Fruit fly (Drosophila melanogaster) whole organism, adult: Measurements from ENCODE around the gene CG9135.
A peak's percentile ranks its signal among the peaks of the same experiment; 100 is the strongest.

Experiments used
- CG11617 ChIP-seq: fragments of 200-800 bp; sonication (Bioruptor generic); optimal IDR thresholded peaks from 2 replicates; lab custom pipeline; 2017; ENCODE audit warnings: mild to moderate bottlenecking, missing biosample characterization, missing genetic modification reagents, missing genetic modification characterization
- CG12768 ChIP-seq: fragments of 200-800 bp; sonication (Bioruptor generic); optimal IDR thresholded peaks from 2 replicates; lab custom pipeline; 2017; ENCODE audit warnings: missing biosample characterization, missing genetic modification characterization, mild to moderate bottlenecking, moderate library complexity, missing genetic modification reagents
- CG14711 ChIP-seq: fragments of 200-800 bp; sonication (Bioruptor generic); optimal IDR thresholded peaks from 2 replicates; lab custom pipeline; 2018; ENCODE audit warnings: missing biosample characterization, mild to moderate bottlenecking, missing genetic modification characterization, moderate library complexity
- CG1620 ChIP-seq: fragments of 200-800 bp; sonication (Bioruptor generic); optimal IDR thresholded peaks from 2 replicates; lab custom pipeline; 2016; ENCODE audit warnings: missing biosample characterization, missing genetic modification characterization
- CG33017 ChIP-seq: fragments of 200-800 bp; sonication (Bioruptor generic); optimal IDR thresholded peaks from 2 replicates; lab custom pipeline; 2018; ENCODE audit warnings: missing biosample characterization, mild to moderate bottlenecking, missing genetic modification characterization, moderate library complexity
- CG5204 ChIP-seq: fragments of 200-800 bp; sonication (Bioruptor generic); optimal IDR thresholded peaks from 2 replicates; lab custom pipeline; 2016; ENCODE audit warnings: missing biosample characterization, missing genetic modification characterization
- CG7045 ChIP-seq: fragments of 200-800 bp; sonication (Bioruptor generic); optimal IDR thresholded peaks from 2 replicates; lab custom pipeline; 2017; ENCODE audit warnings: missing biosample characterization, mild to moderate bottlenecking, missing genetic modification characterization
- CG7101 ChIP-seq: fragments of 200-800 bp; sonication (Bioruptor generic); optimal IDR thresholded peaks from 2 replicates; lab custom pipeline; 2018; ENCODE audit warnings: missing biosample characterization, mild to moderate bottlenecking, missing genetic modification characterization, moderate library complexity
- Clk ChIP-seq: fragments of 200-800 bp; sonication (Bioruptor generic); optimal IDR thresholded peaks from 2 replicates; lab custom pipeline; 2017; ENCODE audit warnings: missing biosample characterization, missing genetic modification characterization
- Crg-1 ChIP-seq: fragments of 200-800 bp; sonication (Bioruptor generic); optimal IDR thresholded peaks from 2 replicates; lab custom pipeline; 2016; ENCODE audit warnings: missing biosample characterization, missing genetic modification characterization
- Hr96 ChIP-seq: fragments of 200-800 bp; sonication (Bioruptor generic); optimal IDR thresholded peaks from 2 replicates; lab custom pipeline; 2016; ENCODE audit warnings: missing biosample characterization, missing genetic modification characterization
- Mnt ChIP-seq: fragments of 200-800 bp; sonication (Bioruptor generic); optimal IDR thresholded peaks from 2 replicates; lab custom pipeline; 2016; ENCODE audit warnings: missing biosample characterization, mild to moderate bottlenecking, missing genetic modification characterization
- bab1 ChIP-seq: fragments of 200-800 bp; sonication (Bioruptor generic); optimal IDR thresholded peaks from 3 replicates; lab custom pipeline; 2019; ENCODE audit warnings: missing biosample characterization, mild to moderate bottlenecking, missing genetic modification characterization, moderate library complexity
- cic ChIP-seq: fragments of 200-800 bp; sonication (Bioruptor generic); optimal IDR thresholded peaks from 2 replicates; lab custom pipeline; 2017; ENCODE audit warnings: missing biosample characterization, mild to moderate bottlenecking, missing genetic modification characterization, moderate library complexity
- cnc ChIP-seq, 2 experiments: fragments of >200 bp; optimal IDR thresholded peaks; 2 replicates each; lab custom pipeline; 2017
- kay ChIP-seq: fragments of 200-800 bp; sonication (Bioruptor generic); peaks from one replicate; lab custom pipeline; 2016; ENCODE audit warnings: missing biosample characterization, missing genetic modification characterization, borderline replicate concordance
- ovo ChIP-seq: fragments of 200-800 bp; sonication (Bioruptor generic); optimal IDR thresholded peaks from 2 replicates; lab custom pipeline; 2016; ENCODE audit warnings: missing biosample characterization, missing genetic modification characterization
- pad ChIP-seq: fragments of 200-800 bp; sonication (Bioruptor generic); optimal IDR thresholded peaks from 3 replicates; lab custom pipeline; 2017; ENCODE audit warnings: missing biosample characterization, missing genetic modification characterization, mild to moderate bottlenecking, moderate library complexity, missing genetic modification reagents
- tj ChIP-seq: fragments of 200-800 bp; sonication (Bioruptor generic); optimal IDR thresholded peaks from 3 replicates; lab custom pipeline; 2017; ENCODE audit warnings: missing biosample characterization, mild to moderate bottlenecking, missing genetic modification characterization, moderate library complexity
- toe ChIP-seq: fragments of 200-800 bp; sonication (Bioruptor generic); optimal IDR thresholded peaks from 2 replicates; lab custom pipeline; 2016; ENCODE audit warnings: missing biosample characterization, missing genetic modification characterization

CG9135 gene

DNA sequence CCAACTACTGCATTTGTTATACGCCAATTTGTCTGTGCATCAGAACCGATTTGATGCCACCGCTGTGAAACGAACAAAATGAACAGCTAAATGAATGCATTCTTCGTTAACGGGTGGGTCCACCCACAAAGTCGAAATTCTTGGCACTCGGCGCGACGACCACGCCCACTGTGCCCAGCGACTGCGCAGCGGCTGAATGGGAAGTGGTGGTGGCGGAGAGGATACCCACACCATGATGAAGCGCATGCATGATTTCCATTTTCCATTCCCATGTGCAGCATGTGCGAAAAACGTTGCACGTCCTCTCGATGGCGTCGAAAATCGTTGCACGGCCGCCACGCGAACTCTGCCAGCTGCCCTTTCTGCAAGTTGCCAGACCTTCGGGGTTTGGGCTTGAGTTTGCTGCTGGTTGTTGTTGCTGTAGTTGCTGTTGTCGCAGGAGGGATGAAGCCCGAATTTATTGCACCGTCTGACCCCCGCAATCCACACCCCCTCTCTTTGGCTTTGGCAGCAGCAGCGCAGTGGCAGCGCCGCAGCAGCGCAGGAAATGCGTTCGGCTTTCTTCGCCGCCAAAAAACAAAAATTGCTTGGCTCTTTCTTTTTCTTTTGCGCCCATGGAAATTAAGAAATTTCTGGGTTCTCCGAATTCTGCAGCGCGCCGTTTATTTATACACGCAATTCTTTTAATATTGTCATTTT, 30.7 kb downstream of the CG9135 start:
- TF ChIP-seq CG7045: no peak
- no peak for TF ChIP-seq ovo (GFP tag; lab: Kevin White, UChicago)
- TF ChIP-seq cnc (optimal IDR thresholded peaks at IDR 0.05; lab: Kevin White, UChicago): no peak
- TF ChIP-seq CG11617 (GFP tag; lab: Kevin White, UChicago): peak; percentile 11
- no peak for TF ChIP-seq bab1 (GFP tag; lab: Kevin White, UChicago)
- peak; percentile 29 for TF ChIP-seq toe (GFP tag; lab: Kevin White, UChicago)
- no peak for TF ChIP-seq Crg-1 (GFP tag; lab: Kevin White, UChicago)
- TF ChIP-seq Clk (GFP tag; lab: Kevin White, UChicago): peak; percentile 22
- peak; percentile 42 for TF ChIP-seq CG7101 (tag; lab: Kevin White, UChicago)
- peak; percentile 70 for TF ChIP-seq tj (GFP tag; lab: Kevin White, UChicago)
- TF ChIP-seq CG12768 (GFP tag; lab: Kevin White, UChicago): peak; percentile 67
- TF ChIP-seq Hr96 (GFP tag; lab: Kevin White, UChicago): peak; percentile 34
- TF ChIP-seq CG33017 (tag; lab: Kevin White, UChicago): no peak
- TF ChIP-seq pad (GFP tag; lab: Kevin White, UChicago): peak; percentile 37
- TF ChIP-seq kay (GFP tag; lab: Kevin White, UChicago): peak; percentile 81
- TF ChIP-seq Mnt: peak; percentile 54
- TF ChIP-seq cic (GFP tag; lab: Kevin White, UChicago): peak; percentile 89
- TF ChIP-seq CG14711 (tag; lab: Kevin White, UChicago): no peak
- TF ChIP-seq CG1620 (GFP tag; lab: Kevin White, UChicago): peak; percentile 17
- no peak for TF ChIP-seq CG5204 (GFP tag; lab: Kevin White, UChicago)

DNA sequence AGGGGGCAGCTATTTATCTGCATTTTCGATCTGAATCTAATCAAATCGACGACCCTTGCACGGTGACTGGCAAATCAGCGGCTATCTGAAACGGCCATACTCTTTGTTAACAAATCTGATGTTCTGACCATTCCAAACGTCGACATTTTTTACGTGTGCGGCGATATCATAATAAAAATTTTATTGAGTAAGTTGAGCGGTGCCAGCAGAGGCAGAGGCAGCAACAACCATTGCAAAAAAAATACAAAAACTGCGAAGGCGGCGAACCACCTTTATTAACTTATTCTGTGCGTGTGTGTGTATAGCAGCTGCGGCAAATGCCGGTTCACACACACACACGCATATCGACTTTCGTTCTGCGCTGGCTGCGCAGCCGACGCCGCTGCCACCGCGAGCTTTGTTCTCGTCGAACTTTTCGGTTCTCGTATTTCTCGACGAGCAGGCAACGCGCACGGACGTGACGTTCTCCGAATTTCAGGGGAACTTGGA, 31.6 kb downstream of the CG9135 start, which contains the start of gene Kr-h1:
TSS of gene Kr-h1 (plus strand) at position 447 of the 489 bp plus-strand sequence.
- TF ChIP-seq CG14711 (tag; lab: Kevin White, UChicago) (peak; percentile 21), CG7045 (no peak), CG7101 (tag; lab: Kevin White, UChicago) (peak; percentile 5), CG11617 (GFP tag; lab: Kevin White, UChicago) (no peak), CG12768 (GFP tag; lab: Kevin White, UChicago) (peak; percentile 67), cnc (optimal IDR thresholded peaks at IDR 0.05; lab: Kevin White, UChicago) (peak; percentile 64 to 95), cic (GFP tag; lab: Kevin White, UChicago) (peak; percentile 90), Mnt (peak; percentile 6), tj (GFP tag; lab: Kevin White, UChicago) (peak; percentile 78), CG33017 (tag; lab: Kevin White, UChicago) (peak; percentile 50)

dm6 chr2L:6082936-6083627, 32.5 kb downstream of the CG9135 start:
- TF ChIP-seq CG14711 (tag; lab: Kevin White, UChicago) (no peak), CG5204 (GFP tag; lab: Kevin White, UChicago) (no peak), CG7045 (peak; percentile 8), CG7101 (tag; lab: Kevin White, UChicago) (peak; percentile 18), CG33017 (tag; lab: Kevin White, UChicago) (peak; percentile 74), cic (GFP tag; lab: Kevin White, UChicago) (peak; percentile 96), CG1620 (GFP tag; lab: Kevin White, UChicago) (no peak), Mnt (peak; percentile 69), ovo (GFP tag; lab: Kevin White, UChicago) (peak; percentile 97), Clk (GFP tag; lab: Kevin White, UChicago) (no peak), pad (GFP tag; lab: Kevin White, UChicago) (no peak), cnc (optimal IDR thresholded peaks at IDR 0.05; lab: Kevin White, UChicago) (peak in 1 of 2 experiments; percentile 2), CG12768 (GFP tag; lab: Kevin White, UChicago) (peak; percentile 90), CG11617 (GFP tag; lab: Kevin White, UChicago) (peak; percentile 4), tj (GFP tag; lab: Kevin White, UChicago) (peak; percentile 65), bab1 (GFP tag; lab: Kevin White, UChicago) (no peak), Crg-1 (GFP tag; lab: Kevin White, UChicago) (no peak), toe (GFP tag; lab: Kevin White, UChicago) (no peak), Hr96 (GFP tag; lab: Kevin White, UChicago) (peak; percentile 44), kay (GFP tag; lab: Kevin White, UChicago) (peak; percentile 99)

DNA sequence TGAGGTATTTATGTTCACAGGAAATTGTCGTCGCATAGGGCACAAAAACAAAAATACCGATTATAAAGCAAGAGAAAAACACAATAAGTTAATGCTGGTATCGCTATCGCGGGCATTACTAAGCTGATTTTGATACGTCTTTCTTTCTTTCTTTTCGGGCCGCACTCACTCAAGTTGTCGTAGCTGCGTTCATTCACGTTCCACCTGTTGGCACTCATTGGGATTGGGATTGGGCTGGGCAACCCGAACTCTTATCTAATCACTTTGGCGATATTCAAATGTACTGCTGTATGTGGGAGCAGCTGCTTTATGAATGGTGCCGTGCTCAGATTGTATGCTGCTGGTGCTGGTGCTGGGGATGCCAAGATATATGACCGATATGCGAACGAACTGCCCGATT, 34.1 kb downstream of the CG9135 start:
- TF ChIP-seq CG11617 (GFP tag; lab: Kevin White, UChicago): no peak
- TF ChIP-seq CG33017 (tag; lab: Kevin White, UChicago): no peak
- TF ChIP-seq cnc (optimal IDR thresholded peaks at IDR 0.05; lab: Kevin White, UChicago): peak in 1 of 2 experiments; percentile 55
- peak; percentile 9 for TF ChIP-seq cic (GFP tag; lab: Kevin White, UChicago)

dm6 chr2L:6085733-6086317, 35.2 kb downstream of the CG9135 start:
- TF ChIP-seq pad (GFP tag; lab: Kevin White, UChicago) (no peak), CG1620 (GFP tag; lab: Kevin White, UChicago) (no peak), Hr96 (GFP tag; lab: Kevin White, UChicago) (no peak), CG7101 (tag; lab: Kevin White, UChicago) (no peak), CG33017 (tag; lab: Kevin White, UChicago) (no peak), kay (GFP tag; lab: Kevin White, UChicago) (no peak), CG14711 (tag; lab: Kevin White, UChicago) (no peak), CG7045 (no peak), CG11617 (GFP tag; lab: Kevin White, UChicago) (no peak), cnc (optimal IDR thresholded peaks at IDR 0.05; lab: Kevin White, UChicago) (no peak), tj (GFP tag; lab: Kevin White, UChicago) (no peak), toe (GFP tag; lab: Kevin White, UChicago) (no peak), cic (GFP tag; lab: Kevin White, UChicago) (no peak), ovo (GFP tag; lab: Kevin White, UChicago) (no peak), CG5204 (GFP tag; lab: Kevin White, UChicago) (no peak), CG12768 (GFP tag; lab: Kevin White, UChicago) (no peak), Mnt (no peak), Clk (GFP tag; lab: Kevin White, UChicago) (no peak)
